Worm (Caenorhabditis elegans) whole organism, late embryonic: Measurements from ENCODE around the gene lhpp-1.

Source experiments
- C38D4.7 ChIP-seq: fragments of 200-800 bp; sonication (Bioruptor generic); optimal IDR thresholded peaks from 2 replicates; lab custom pipeline; 2018; ENCODE audit warnings: mild to moderate bottlenecking, missing genetic modification characterization, moderate library complexity, missing compliant biosample characterization
- K09A11.1 ChIP-seq: sonication (generic microtip); optimal IDR thresholded peaks from 2 replicates; lab custom pipeline; 2017; ENCODE audit warnings: antibody characterized with exemption, mild to moderate bottlenecking, missing genetic modification characterization, missing compliant biosample characterization; ENCODE audit not compliant: insufficient read depth
- T23F11.4 ChIP-seq: fragments of 200-800 bp; sonication (Bioruptor generic); optimal IDR thresholded peaks from 2 replicates; lab custom pipeline; 2018; ENCODE audit warnings: mild to moderate bottlenecking, missing genetic modification characterization, missing compliant biosample characterization
- Y22D7AL.16 ChIP-seq: sonication (generic microtip); optimal IDR thresholded peaks from 2 replicates; lab custom pipeline; 2016; ENCODE audit warnings: missing genetic modification characterization, missing compliant biosample characterization
- ama-1 ChIP-seq: fragments of 150-350 bp; optimal IDR thresholded peaks from 2 replicates; lab custom pipeline; 2014
- ceh-2 ChIP-seq: sonication (generic microtip); optimal IDR thresholded peaks from 2 replicates; lab custom pipeline; 2016; ENCODE audit warnings: missing genotype, missing genetic modification characterization, missing compliant biosample characterization
- ceh-24 ChIP-seq: sonication (generic microtip); optimal IDR thresholded peaks from 2 replicates; lab custom pipeline; 2016; ENCODE audit warnings: mild to moderate bottlenecking, missing genetic modification characterization, missing compliant biosample characterization
- ceh-30 ChIP-seq: fragments of 150-350 bp; optimal IDR thresholded peaks from 2 replicates; lab custom pipeline; 2014; ENCODE audit warnings: missing biosample characterization, missing genetic modification characterization
- ceh-31 ChIP-seq: sonication (generic microtip); optimal IDR thresholded peaks from 2 replicates; lab custom pipeline; 2016; ENCODE audit warnings: missing genetic modification characterization, missing compliant biosample characterization
- ceh-48 ChIP-seq: sonication (generic microtip); optimal IDR thresholded peaks from 2 replicates; lab custom pipeline; 2016; ENCODE audit warnings: missing genetic modification characterization, inconsistent platforms, missing compliant biosample characterization
- ceh-9 ChIP-seq: sonication (generic microtip); optimal IDR thresholded peaks from 2 replicates; lab custom pipeline; 2016; ENCODE audit warnings: mild to moderate bottlenecking, missing genetic modification characterization, inconsistent platforms, missing compliant biosample characterization
- elt-2 ChIP-seq: sonication (generic microtip); optimal IDR thresholded peaks from 2 replicates; lab custom pipeline; 2016; ENCODE audit warnings: missing genetic modification reagents, missing genetic modification characterization, missing compliant biosample characterization
- elt-4 ChIP-seq: sonication (generic microtip); optimal IDR thresholded peaks from 2 replicates; lab custom pipeline; 2016; ENCODE audit warnings: missing genetic modification characterization, missing compliant biosample characterization
- eyg-1 ChIP-seq: sonication (generic microtip); optimal IDR thresholded peaks from 2 replicates; lab custom pipeline; 2016; ENCODE audit warnings: missing genotype, missing genetic modification characterization, missing compliant biosample characterization
- fax-1 ChIP-seq: sonication (generic microtip); optimal IDR thresholded peaks from 2 replicates; lab custom pipeline; 2016; ENCODE audit warnings: missing genotype, missing genetic modification characterization, missing compliant biosample characterization
- fkh-10 ChIP-seq: fragments of 150-350 bp; optimal IDR thresholded peaks from 2 replicates; lab custom pipeline; 2014; ENCODE audit warnings: missing biosample characterization, missing genetic modification reagents, missing genetic modification characterization
- hlh-13 ChIP-seq: fragments of 200-800 bp; sonication (Bioruptor generic); optimal IDR thresholded peaks from 2 replicates; lab custom pipeline; 2018; ENCODE audit warnings: mild to moderate bottlenecking, missing genetic modification characterization, missing compliant biosample characterization
- hlh-30 ChIP-seq: sonication (generic microtip); optimal IDR thresholded peaks from 2 replicates; lab custom pipeline; 2017; ENCODE audit warnings: antibody characterized with exemption, missing genetic modification characterization, missing compliant biosample characterization; ENCODE audit not compliant: insufficient read depth
- lim-6 ChIP-seq: sonication (generic microtip); optimal IDR thresholded peaks from 2 replicates; lab custom pipeline; 2016; ENCODE audit warnings: missing genetic modification characterization, missing compliant biosample characterization
- lin-11 ChIP-seq: fragments of 200-800 bp; sonication (Bioruptor generic); optimal IDR thresholded peaks from 2 replicates; lab custom pipeline; 2018; ENCODE audit warnings: mild to moderate bottlenecking, missing genetic modification characterization, missing compliant biosample characterization
- madf-2 ChIP-seq: sonication (generic microtip); optimal IDR thresholded peaks from 2 replicates; lab custom pipeline; 2017; ENCODE audit warnings: missing genetic modification characterization, missing compliant biosample characterization
- nfya-1 ChIP-seq: sonication (generic microtip); optimal IDR thresholded peaks from 2 replicates; lab custom pipeline; 2017; ENCODE audit warnings: missing genetic modification characterization, mild to moderate bottlenecking, missing compliant biosample characterization, antibody characterized with exemption, moderate library complexity
- npax-4 ChIP-seq: sonication (generic microtip); optimal IDR thresholded peaks from 2 replicates; lab custom pipeline; 2016; ENCODE audit warnings: missing genetic modification characterization, missing compliant biosample characterization
- pag-3 ChIP-seq: sonication (generic microtip); optimal IDR thresholded peaks from 2 replicates; lab custom pipeline; 2016; ENCODE audit warnings: missing compliant biosample characterization, missing genetic modification characterization, borderline replicate concordance
- pat-9 ChIP-seq: fragments of 200-800 bp; sonication (Bioruptor generic); optimal IDR thresholded peaks from 2 replicates; lab custom pipeline; 2018; ENCODE audit warnings: mild to moderate bottlenecking, missing genetic modification characterization, moderate library complexity, missing compliant biosample characterization
- pax-1 ChIP-seq: fragments of 150-350 bp; optimal IDR thresholded peaks from 2 replicates; lab custom pipeline; 2014; ENCODE audit warnings: missing biosample characterization, missing genetic modification characterization
- pha-2 ChIP-seq: sonication (generic microtip); optimal IDR thresholded peaks from 2 replicates; lab custom pipeline; 2017; ENCODE audit warnings: mild to moderate bottlenecking, missing genetic modification characterization, missing compliant biosample characterization
- pros-1 ChIP-seq: fragments of 150-350 bp; optimal IDR thresholded peaks from 2 replicates; lab custom pipeline; 2014; ENCODE audit warnings: missing biosample characterization, missing genetic modification reagents, missing genetic modification characterization
- ref-2 ChIP-seq: sonication (generic microtip); optimal IDR thresholded peaks from 2 replicates; lab custom pipeline; 2016; ENCODE audit warnings: missing genetic modification characterization, missing compliant biosample characterization
- rnt-1 ChIP-seq: sonication (generic microtip); optimal IDR thresholded peaks from 2 replicates; lab custom pipeline; 2016; ENCODE audit warnings: missing genetic modification characterization, missing compliant biosample characterization
- sdc-2 ChIP-seq: sonication (generic microtip); optimal IDR thresholded peaks from 2 replicates; lab custom pipeline; 2016; ENCODE audit warnings: missing genotype, missing genetic modification characterization, missing compliant biosample characterization
- sox-2 ChIP-seq: fragments of 200-800 bp; sonication (Bioruptor generic); IDR thresholded peaks from 2 replicates; pipeline ENCODE4 v1.3.6; 2022; ENCODE audit warnings: missing genetic modification reagents, missing genetic modification characterization, missing compliant biosample characterization
- ttx-3 ChIP-seq: sonication (generic microtip); optimal IDR thresholded peaks from 2 replicates; lab custom pipeline; 2016; ENCODE audit warnings: missing genetic modification reagents, missing genetic modification characterization, missing compliant biosample characterization
- unc-3 ChIP-seq, 2 experiments: fragments of 200-800 bp in 1 of 2; sonication (Bioruptor generic) in 1 of 2; sonication (generic microtip) in 1 of 2; conservative IDR thresholded peaks in 1 of 2; optimal IDR thresholded peaks in 1 of 2; 2 replicates each; pipeline versions ENCODE4 v1.3.6 to Lab custom; 2016 to 2022; ENCODE audit warnings: missing compliant biosample characterization in 2 of 2, missing genetic modification characterization in 2 of 2, missing genetic modification reagents in 1 of 2
- unc-55 ChIP-seq: sonication (generic microtip); optimal IDR thresholded peaks from 2 replicates; lab custom pipeline; 2017; ENCODE audit warnings: missing biosample characterization, missing genetic modification reagents, missing genetic modification characterization
- unc-86 ChIP-seq: sonication (generic microtip); optimal IDR thresholded peaks from 2 replicates; lab custom pipeline; 2016; ENCODE audit warnings: missing genetic modification characterization, missing compliant biosample characterization
- zip-5 ChIP-seq: sonication (generic microtip); optimal IDR thresholded peaks from 2 replicates; lab custom pipeline; 2016; ENCODE audit warnings: missing genetic modification characterization, missing compliant biosample characterization

Gene lhpp-1

ce11 chrV:12085867-12086634 is 25.6 kb downstream of the lhpp-1 start:
- TF ChIP-seq npax-4 (tag; lab: Kevin White, UChicago): no peak
- peak; percentile 90 for TF ChIP-seq elt-2 (tag; lab: Kevin White, UChicago)

ce11 chrV:12084216-12084615 is 27.4 kb downstream of the lhpp-1 start, which contains the start of gene R07B7.8:
TSS of gene R07B7.8 (minus strand) at chrV:12084316.
- TF ChIP-seq Y22D7AL.16 (tag; lab: Kevin White, UChicago) (no peak), lim-6 (tag; lab: Kevin White, UChicago) (no peak), ttx-3 (tag; lab: Kevin White, UChicago) (no peak), ceh-30 (tag; lab: Kevin White, UChicago) (no peak), nfya-1 (no peak), lin-11 (tag; lab: Kevin White, UChicago) (no peak), madf-2 (tag; lab: Kevin White, UChicago) (no peak), zip-5 (no peak), hlh-13 (GFP tag; lab: Kevin White, UChicago) (no peak), ref-2 (tag; lab: Kevin White, UChicago) (no peak), unc-86 (no peak), pax-1 (tag; lab: Kevin White, UChicago) (no peak)

ce11 chrV:12082932-12083331 is 28.7 kb downstream of the lhpp-1 start, which contains the start of gene R07B7.10:
TSS of gene R07B7.10 (plus strand) at chrV:12083216.
- TF ChIP-seq elt-4 (tag; lab: Kevin White, UChicago) (no peak), rnt-1 (tag; lab: Kevin White, UChicago) (no peak), ceh-2 (tag; lab: Kevin White, UChicago) (no peak), pat-9 (tag; lab: Kevin White, UChicago) (no peak), ttx-3 (tag; lab: Kevin White, UChicago) (no peak)

- TF ChIP-seq pros-1: no peak
- no peak for TF ChIP-seq fax-1 (tag; lab: Kevin White, UChicago)
- TF ChIP-seq pag-3: no peak
- no peak for TF ChIP-seq K09A11.1 (tag; lab: Kevin White, UChicago)
These were observed 31.3 kb downstream of the lhpp-1 start, which contains the start of gene R07B7.9 for ce11 chrV:12080274-12080673. TSS of gene R07B7.9 (minus strand) at chrV:12080374.

- no peak for TF ChIP-seq unc-55 (GFP tag; lab: Kevin White, UChicago)
These were observed 35.6 kb downstream of the lhpp-1 start for ce11 chrV:12075983-12076382.

- no peak for TF ChIP-seq fkh-10 (GFP tag; lab: Kevin White, UChicago)
- no peak for TF ChIP-seq pat-9 (tag; lab: Kevin White, UChicago)
- no peak for TF ChIP-seq elt-4 (tag; lab: Kevin White, UChicago)
- TF ChIP-seq lim-6 (tag; lab: Kevin White, UChicago): no peak
- no peak for TF ChIP-seq T23F11.4 (GFP tag; lab: Kevin White, UChicago)
- TF ChIP-seq ceh-2 (tag; lab: Kevin White, UChicago): no peak
- no peak for TF ChIP-seq sox-2 (GFP tag; lab: Robert Waterston, UW)
- TF ChIP-seq sdc-2 (tag; lab: Kevin White, UChicago): no peak
- TF ChIP-seq ceh-9 (tag; lab: Kevin White, UChicago): no peak
- no peak for TF ChIP-seq C38D4.7 (GFP tag; lab: Kevin White, UChicago)
- TF ChIP-seq pag-3: no peak
- no peak for TF ChIP-seq ceh-48 (tag; lab: Kevin White, UChicago)
- TF ChIP-seq hlh-30 (tag; lab: Kevin White, UChicago): no peak
- TF ChIP-seq ama-1 (lab: Kevin White, UChicago): no peak
- no peak for TF ChIP-seq pros-1
- no peak for TF ChIP-seq unc-3 (GFP tag; conservative IDR thresholded peaks at IDR 0.05; lab: Robert Waterston, UW)
- no peak for TF ChIP-seq unc-3 (tag; optimal IDR thresholded peaks at IDR 0.05; lab: Kevin White, UChicago)
- no peak for TF ChIP-seq ceh-31
- no peak for TF ChIP-seq ceh-24
- TF ChIP-seq eyg-1 (tag; lab: Kevin White, UChicago): no peak
- no peak for TF ChIP-seq pha-2 (tag; lab: Kevin White, UChicago)
These were observed 36.7 kb downstream of the lhpp-1 start, which contains the start of gene R07B7.6 for ce11 chrV:12074886-12075285. TSS of gene R07B7.6 (minus strand) at chrV:12074986.
